Fruit fly (Drosophila melanogaster) whole organism, pupa: ENCODE data around the gene CG44428.

Experiments
- CG10348 ChIP-seq: fragments of 200-800 bp; sonication (Bioruptor generic); IDR thresholded peaks from 2 replicates; pipeline ENCODE4 v1.3.6; 2022; ENCODE audit warnings: missing biosample characterization, missing genetic modification characterization
- CG12605 ChIP-seq: fragments of 200-800 bp; sonication (Bioruptor generic); IDR thresholded peaks from 2 replicates; pipeline ENCODE4 v1.3.6; 2022; ENCODE audit warnings: missing biosample characterization, missing genetic modification characterization
- CG13204 ChIP-seq: fragments of 200-800 bp; sonication (Bioruptor generic); optimal IDR thresholded peaks from 2 replicates; lab custom pipeline; 2018; ENCODE audit warnings: missing biosample characterization, mild to moderate bottlenecking, missing genetic modification characterization, moderate library complexity
- CG14655 ChIP-seq: fragments of 200-800 bp; sonication (Bioruptor generic); optimal IDR thresholded peaks from 3 replicates; lab custom pipeline; 2017; ENCODE audit warnings: mild to moderate bottlenecking, missing biosample characterization, missing genetic modification reagents, missing genetic modification characterization
- CG15710 ChIP-seq: fragments of 200-800 bp; sonication (Bioruptor generic); optimal IDR thresholded peaks from 2 replicates; lab custom pipeline; 2018; ENCODE audit warnings: missing biosample characterization, mild to moderate bottlenecking, missing genetic modification characterization, moderate library complexity
- CG17806 ChIP-seq: fragments of 200-800 bp; sonication (Bioruptor generic); optimal IDR thresholded peaks from 2 replicates; lab custom pipeline; 2018; ENCODE audit warnings: missing biosample characterization, mild to moderate bottlenecking, missing genetic modification characterization, moderate library complexity
- CG32121 ChIP-seq: fragments of 200-800 bp; sonication (Bioruptor generic); IDR thresholded peaks from 2 replicates; pipeline ENCODE4 v1.3.6; 2022; ENCODE audit warnings: missing biosample characterization, missing genetic modification characterization
- CG34367 ChIP-seq: fragments of 200-800 bp; sonication (Bioruptor generic); optimal IDR thresholded peaks from 2 replicates; lab custom pipeline; 2018; ENCODE audit warnings: missing biosample characterization, mild to moderate bottlenecking, missing genetic modification characterization
- CG4496 ChIP-seq: fragments of 200-800 bp; sonication (Bioruptor generic); IDR thresholded peaks from 3 replicates; pipeline ENCODE4 v1.3.6; 2022; ENCODE audit warnings: missing biosample characterization, missing genetic modification characterization
- CG8159 ChIP-seq: fragments of 200-800 bp; sonication (Bioruptor generic); optimal IDR thresholded peaks from 3 replicates; lab custom pipeline; 2018; ENCODE audit warnings: missing biosample characterization, mild to moderate bottlenecking, missing genetic modification characterization, moderate library complexity
- CG8301 ChIP-seq: fragments of 200-800 bp; sonication (Bioruptor generic); optimal IDR thresholded peaks from 2 replicates; lab custom pipeline; 2018; ENCODE audit warnings: missing biosample characterization, mild to moderate bottlenecking, missing genetic modification characterization
- CG9948 ChIP-seq: fragments of 200-800 bp; sonication (Bioruptor generic); optimal IDR thresholded peaks from 2 replicates; lab custom pipeline; 2018; ENCODE audit warnings: missing biosample characterization, mild to moderate bottlenecking, missing genetic modification characterization, moderate library complexity
- D1 ChIP-seq: fragments of 200-800 bp; sonication (Bioruptor generic); optimal IDR thresholded peaks from 2 replicates; lab custom pipeline; 2018; ENCODE audit warnings: missing biosample characterization, mild to moderate bottlenecking, missing genetic modification characterization, moderate library complexity
- EcR ChIP-seq: fragments of 200-800 bp; sonication (Bioruptor generic); optimal IDR thresholded peaks from 3 replicates; lab custom pipeline; 2019; ENCODE audit warnings: missing biosample characterization, missing genetic modification characterization, mild to moderate bottlenecking, moderate library complexity, missing genetic modification reagents
- Ets98B ChIP-seq: fragments of 200-800 bp; sonication (Bioruptor generic); IDR thresholded peaks from 2 replicates; pipeline ENCODE4 v1.3.6; 2022; ENCODE audit warnings: missing biosample characterization, missing genetic modification characterization
- Pif1A ChIP-seq: fragments of 200-800 bp; sonication (Bioruptor generic); optimal IDR thresholded peaks from 3 replicates; lab custom pipeline; 2016; ENCODE audit warnings: missing biosample characterization, missing genetic modification characterization
- Pif1B ChIP-seq: fragments of 200-800 bp; sonication (Bioruptor generic); optimal IDR thresholded peaks from 3 replicates; lab custom pipeline; 2016; ENCODE audit warnings: missing biosample characterization, missing genetic modification characterization
- Snoo ChIP-seq: fragments of 200-800 bp; sonication (Bioruptor generic); optimal IDR thresholded peaks from 3 replicates; lab custom pipeline; 2017; ENCODE audit warnings: missing biosample characterization, mild to moderate bottlenecking, missing genetic modification characterization, inconsistent platforms
- fd96Ca ChIP-seq: fragments of 200-800 bp; sonication (Bioruptor generic); IDR thresholded peaks from 3 replicates; pipeline ENCODE4 v1.3.6; 2022; ENCODE audit warnings: missing biosample characterization, missing genetic modification characterization
- gl ChIP-seq: fragments of 200-800 bp; sonication (Bioruptor generic); optimal IDR thresholded peaks from 2 replicates; lab custom pipeline; 2018; ENCODE audit warnings: missing biosample characterization, mild to moderate bottlenecking, missing genetic modification characterization
- rn ChIP-seq: fragments of 200-800 bp; sonication (Bioruptor generic); IDR thresholded peaks from 2 replicates; pipeline ENCODE4 v1.3.6; 2022; ENCODE audit warnings: missing biosample characterization, missing genetic modification characterization

CG44428 gene

DNA sequence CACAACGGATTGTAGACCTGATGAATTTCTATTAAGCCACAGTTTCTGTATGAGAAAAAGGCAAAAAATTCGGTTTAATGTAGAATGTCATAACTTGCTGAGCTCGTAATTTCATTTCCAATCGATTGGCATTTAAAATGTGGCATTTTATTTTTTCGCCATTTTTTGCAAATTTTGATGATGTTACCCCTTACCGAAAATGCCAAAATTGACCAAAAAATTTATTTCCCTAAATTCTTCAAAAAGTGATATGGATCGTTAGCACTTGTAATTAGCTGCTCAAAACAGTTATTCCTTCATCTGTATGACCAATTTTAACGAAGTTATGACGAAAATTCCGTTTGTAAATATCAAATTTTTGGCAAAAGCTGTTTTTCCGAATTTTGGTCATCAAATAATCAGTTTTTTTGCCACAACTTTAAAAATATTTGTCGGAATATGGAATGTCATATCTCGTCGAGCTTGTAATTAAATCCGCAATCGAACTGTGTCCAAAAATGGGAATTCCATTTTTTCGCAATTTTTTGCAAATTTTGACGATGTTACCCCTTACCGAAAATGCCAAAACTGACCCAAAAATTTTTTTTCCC is at the start of gene CG44428:
Gene CG44428, minus strand, starts transcription at position 51 of the 590 bp plus-strand sequence.
- no peak for TF ChIP-seq Pif1A (GFP tag; lab: Kevin White, UChicago)
- TF ChIP-seq CG13204 = no peak
- no peak for TF ChIP-seq CG32121 (GFP tag; lab: Robert Waterston, UW)
- TF ChIP-seq CG8301 = no peak
- TF ChIP-seq, all 21 proteins: peak for 0

- TF ChIP-seq CG17806 (tag; lab: Kevin White, UChicago) (no peak), Snoo (tag; lab: Kevin White, UChicago) (no peak), Pif1A (GFP tag; lab: Kevin White, UChicago) (no peak)
- TF ChIP-seq, all 21 proteins: peak for 0
These were observed 49.3 kb upstream of the CG44428 start for dm6 chrX:13579322-13579721.

DNA sequence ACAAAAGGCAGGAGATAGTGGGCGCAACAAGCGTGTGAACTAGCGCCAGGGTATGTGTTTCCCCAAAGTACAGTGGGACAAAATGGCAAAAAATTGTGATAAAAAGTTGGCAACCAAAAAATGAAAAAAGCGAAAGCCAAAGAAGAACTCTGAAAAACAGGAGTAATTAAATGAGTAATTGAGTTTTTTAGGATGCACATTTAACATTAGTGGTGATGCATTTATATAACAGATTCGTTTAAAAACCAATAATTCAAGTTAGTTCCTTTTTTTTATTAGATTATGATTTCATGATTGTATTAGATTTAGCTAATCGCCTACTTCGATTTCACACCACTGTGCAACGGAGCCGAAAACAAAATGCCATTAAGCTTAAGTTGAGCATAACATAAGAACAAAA is 42.3 kb upstream of the CG44428 start:
- TF ChIP-seq CG4496 = 0 out of 3 replicates have a peak, but pooled peaks have one; percentile 23
- TF ChIP-seq Ets98B (GFP tag; lab: Robert Waterston, UW) = peak; percentile 14; the same call in 1 of the 2 replicates
- peak; percentile 51 for TF ChIP-seq Pif1A (GFP tag; lab: Kevin White, UChicago)
- peak; percentile 45 for TF ChIP-seq CG8159 (tag; lab: Kevin White, UChicago)
- TF ChIP-seq CG8301 = peak; percentile 59
- TF ChIP-seq rn = no peak
- TF ChIP-seq CG9948 = peak; percentile 40
- no peak for TF ChIP-seq fd96Ca (GFP tag; lab: Robert Waterston, UW)
- no peak for TF ChIP-seq CG12605 (GFP tag; lab: Robert Waterston, UW)
- peak; percentile 24 for TF ChIP-seq Snoo (tag; lab: Kevin White, UChicago)
- TF ChIP-seq CG32121 (GFP tag; lab: Robert Waterston, UW) = peak; percentile 22; the same call in 1 of the 2 replicates
- TF ChIP-seq CG14655 = peak; percentile 73
- no peak for TF ChIP-seq CG10348 (GFP tag; lab: Robert Waterston, UW)
- TF ChIP-seq CG15710 (tag; lab: Kevin White, UChicago) = peak; percentile 5
- peak; percentile 45 for TF ChIP-seq Pif1B (GFP tag; lab: Kevin White, UChicago)
- no peak for TF ChIP-seq gl (tag; lab: Kevin White, UChicago)
- peak; percentile 27 for TF ChIP-seq CG17806 (tag; lab: Kevin White, UChicago)

DNA sequence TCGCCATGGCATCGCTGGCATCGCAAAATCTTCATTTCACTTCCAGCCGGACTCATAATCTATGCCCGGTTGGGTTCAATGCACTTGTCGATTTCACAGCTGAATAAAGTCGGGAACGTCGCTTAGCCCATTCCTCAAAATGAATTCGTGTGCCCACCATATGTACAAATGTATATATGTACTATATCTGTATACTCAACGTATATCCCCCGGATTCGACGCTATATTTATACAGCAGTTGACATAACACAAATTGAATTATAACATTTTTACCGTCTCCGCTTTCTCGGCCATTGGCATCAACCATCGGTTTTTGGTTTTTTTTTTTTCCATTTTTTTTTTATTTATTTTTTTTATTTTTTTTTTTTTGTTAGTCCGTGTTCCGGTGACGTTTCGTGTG is 40.2 kb upstream of the CG44428 start:
- TF ChIP-seq EcR (GFP tag; lab: Kevin White, UChicago) (peak; percentile 25), fd96Ca (GFP tag; lab: Robert Waterston, UW) (no peak)

- TF ChIP-seq fd96Ca (GFP tag; lab: Robert Waterston, UW) (no peak), CG10348 (GFP tag; lab: Robert Waterston, UW) (no peak), CG32121 (GFP tag; lab: Robert Waterston, UW) (no peak), CG8159 (tag; lab: Kevin White, UChicago) (no peak), CG15710 (tag; lab: Kevin White, UChicago) (no peak), CG14655 (no peak), CG4496 (no peak), rn (no peak), Pif1A (GFP tag; lab: Kevin White, UChicago) (no peak), CG12605 (GFP tag; lab: Robert Waterston, UW) (no peak), CG34367 (tag; lab: Kevin White, UChicago) (no peak), CG8301 (no peak), CG17806 (tag; lab: Kevin White, UChicago) (no peak)
These were observed 38.8 kb upstream of the CG44428 start for dm6 chrX:13568841-13569240.

- peak; percentile 33 for TF ChIP-seq CG14655
- no peak for TF ChIP-seq EcR (GFP tag; lab: Kevin White, UChicago)
- TF ChIP-seq CG10348 (GFP tag; lab: Robert Waterston, UW) = no peak
- peak; percentile 33 for TF ChIP-seq CG15710 (tag; lab: Kevin White, UChicago)
- no peak for TF ChIP-seq CG8301
- peak; percentile 34; the same call in 1 of the 2 replicates for TF ChIP-seq CG32121 (GFP tag; lab: Robert Waterston, UW)
- TF ChIP-seq CG12605 (GFP tag; lab: Robert Waterston, UW) = peak; percentile 40; the same call in 1 of the 2 replicates
- TF ChIP-seq D1 (tag; lab: Kevin White, UChicago) = no peak
- TF ChIP-seq CG13204 = no peak
- TF ChIP-seq Snoo (tag; lab: Kevin White, UChicago) = peak; percentile 47
- TF ChIP-seq Pif1A (GFP tag; lab: Kevin White, UChicago) = peak; percentile 67
- TF ChIP-seq CG4496 = peak; percentile 66; the same call in 2 of the 3 replicates
- peak; percentile 26 for TF ChIP-seq CG17806 (tag; lab: Kevin White, UChicago)
- peak; percentile 25; the same call in 1 of the 2 replicates for TF ChIP-seq Ets98B (GFP tag; lab: Robert Waterston, UW)
- TF ChIP-seq rn = no peak
- TF ChIP-seq CG9948 = peak; percentile 14
- peak; percentile 47 for TF ChIP-seq CG8159 (tag; lab: Kevin White, UChicago)
- peak; percentile 58 for TF ChIP-seq Pif1B (GFP tag; lab: Kevin White, UChicago)
- TF ChIP-seq CG34367 (tag; lab: Kevin White, UChicago) = no peak
- 0 out of 3 replicates have a peak, but pooled peaks have one; percentile 13 for TF ChIP-seq fd96Ca (GFP tag; lab: Robert Waterston, UW)
- TF ChIP-seq gl (tag; lab: Kevin White, UChicago) = no peak
These were observed 38.1 kb upstream of the CG44428 start for dm6 chrX:13568127-13568526.
